Fruit fly (Drosophila melanogaster) whole organism, embryonic: ENCODE data around the gene VhaM9.7-d.

ENCODE experiments used
- ATbp ChIP-seq: fragments of 200-800 bp; sonication (Bioruptor generic); optimal IDR thresholded peaks from 2 replicates; lab custom pipeline; 2017; ENCODE audit warnings: missing biosample characterization, mild to moderate bottlenecking, missing genetic modification characterization, missing genetic modification reagents
- Bdp1 ChIP-seq: fragments of 200-800 bp; sonication (Bioruptor generic); optimal IDR thresholded peaks from 3 replicates; lab custom pipeline; 2016; ENCODE audit warnings: missing biosample characterization, missing genetic modification characterization
- CG11696 ChIP-seq: fragments of 200-800 bp; sonication (Bioruptor generic); IDR thresholded peaks from 2 replicates; pipeline ENCODE4 v1.3.6; 2022; ENCODE audit warnings: missing biosample characterization, missing genetic modification characterization
- CG11723 ChIP-seq: fragments of 200-800 bp; sonication (Bioruptor generic); optimal IDR thresholded peaks from 2 replicates; lab custom pipeline; 2017; ENCODE audit warnings: missing biosample characterization, mild to moderate bottlenecking, missing genetic modification characterization
- CG12942 ChIP-seq: fragments of 200-800 bp; sonication (Bioruptor generic); optimal IDR thresholded peaks from 3 replicates; lab custom pipeline; 2016; ENCODE audit warnings: missing biosample characterization, missing genetic modification characterization
- CG13287 ChIP-seq: fragments of 200-800 bp; sonication (Bioruptor generic); IDR thresholded peaks from 2 replicates; pipeline ENCODE4 v1.3.6; 2022; ENCODE audit warnings: missing biosample characterization, missing genetic modification characterization; ENCODE audit not compliant: partially characterized antibody
- CG15269 ChIP-seq: fragments of 200-800 bp; sonication (Bioruptor generic); optimal IDR thresholded peaks from 2 replicates; lab custom pipeline; 2018; ENCODE audit warnings: missing biosample characterization, mild to moderate bottlenecking, missing genetic modification characterization, moderate library complexity
- CG15601 ChIP-seq: fragments of 200-800 bp; sonication (Bioruptor generic); optimal IDR thresholded peaks from 3 replicates; lab custom pipeline; 2019; ENCODE audit warnings: missing biosample characterization, mild to moderate bottlenecking, missing genetic modification characterization, moderate library complexity
- CG1602 ChIP-seq: fragments of 200-800 bp; sonication (Bioruptor generic); optimal IDR thresholded peaks from 3 replicates; lab custom pipeline; 2016; ENCODE audit warnings: missing biosample characterization, missing genetic modification characterization
- CG17359 ChIP-seq: fragments of 200-800 bp; sonication (Bioruptor generic); optimal IDR thresholded peaks from 3 replicates; lab custom pipeline; 2018; ENCODE audit warnings: missing biosample characterization, mild to moderate bottlenecking, missing genetic modification characterization, moderate library complexity
- CG1832 ChIP-seq: fragments of 200-800 bp; sonication (Bioruptor generic); optimal IDR thresholded peaks from 2 replicates; lab custom pipeline; 2017; ENCODE audit warnings: missing biosample characterization, mild to moderate bottlenecking, missing genetic modification characterization, inconsistent platforms
- CG2120 ChIP-seq: fragments of 200-800 bp; sonication (Bioruptor generic); optimal IDR thresholded peaks from 3 replicates; lab custom pipeline; 2016; ENCODE audit warnings: missing biosample characterization, missing genetic modification characterization
- CG3065 ChIP-seq: fragments of 200-800 bp; sonication (Bioruptor generic); optimal IDR thresholded peaks from 2 replicates; lab custom pipeline; 2016; ENCODE audit warnings: missing biosample characterization, missing genetic modification characterization
- CG34422 ChIP-seq: fragments of 200-800 bp; sonication (Bioruptor generic); IDR thresholded peaks from 3 replicates; pipeline ENCODE4 v1.3.6; 2022; ENCODE audit warnings: missing biosample characterization, missing genetic modification characterization
- CG4360 ChIP-seq: fragments of 200-800 bp; sonication (Bioruptor generic); IDR thresholded peaks from 2 replicates; pipeline ENCODE4 v1.3.6; 2022; ENCODE audit warnings: missing biosample characterization, missing genetic modification characterization
- CG4424 ChIP-seq: fragments of 200-800 bp; sonication (Bioruptor generic); optimal IDR thresholded peaks from 3 replicates; lab custom pipeline; 2016; ENCODE audit warnings: missing biosample characterization, missing genetic modification characterization
- CG7839 ChIP-seq: fragments of 200-800 bp; sonication (Bioruptor generic); optimal IDR thresholded peaks from 3 replicates; lab custom pipeline; 2018; ENCODE audit warnings: missing biosample characterization, mild to moderate bottlenecking, missing genetic modification characterization, moderate library complexity
- CG8388 ChIP-seq: fragments of 200-800 bp; sonication (Bioruptor generic); optimal IDR thresholded peaks from 2 replicates; lab custom pipeline; 2019; ENCODE audit warnings: missing biosample characterization, mild to moderate bottlenecking, missing genetic modification characterization, moderate library complexity
- CG9817 ChIP-seq: fragments of 200-800 bp; sonication (Bioruptor generic); optimal IDR thresholded peaks from 2 replicates; lab custom pipeline; 2018; ENCODE audit warnings: missing biosample characterization, mild to moderate bottlenecking, missing genetic modification characterization, moderate library complexity
- Chrac-16 ChIP-seq: fragments of 200-800 bp; sonication (Bioruptor generic); optimal IDR thresholded peaks from 3 replicates; lab custom pipeline; 2016; ENCODE audit warnings: missing biosample characterization, missing genetic modification characterization
- D19A ChIP-seq: fragments of 200-800 bp; optimal IDR thresholded peaks from 3 replicates; lab custom pipeline; 2019; ENCODE audit warnings: missing biosample characterization, mild to moderate bottlenecking, missing genetic modification characterization, moderate library complexity
- Dbx ChIP-seq: fragments of 200-800 bp; sonication (Bioruptor generic); IDR thresholded peaks from 3 replicates; pipeline ENCODE4 v1.3.6; 2022; ENCODE audit warnings: missing biosample characterization, missing genetic modification characterization
- Doc2 ChIP-seq: fragments of 200-800 bp; sonication (Bioruptor generic); IDR thresholded peaks from 2 replicates; pipeline ENCODE4 v1.3.6; 2022; ENCODE audit warnings: missing biosample characterization, missing genetic modification characterization
- Eip74EF ChIP-seq, 2 experiments: fragments of 200-800 bp in 1 of 2; fragments of >200 bp in 1 of 2; sonication (Bioruptor generic) in 1 of 2; optimal IDR thresholded peaks; 2 replicates each; lab custom pipeline; 2017 to 2019; ENCODE audit warnings: missing biosample characterization in 2 of 2, missing genetic modification characterization in 2 of 2, mild to moderate bottlenecking in 1 of 2, moderate library complexity in 1 of 2
- Hand ChIP-seq: fragments of 200-800 bp; sonication (Bioruptor generic); optimal IDR thresholded peaks from 2 replicates; lab custom pipeline; 2017; ENCODE audit warnings: mild to moderate bottlenecking, missing biosample characterization, missing genetic modification reagents, missing genetic modification characterization
- Hey ChIP-seq: fragments of 200-800 bp; sonication (Bioruptor generic); optimal IDR thresholded peaks from 3 replicates; lab custom pipeline; 2018; ENCODE audit warnings: missing biosample characterization, mild to moderate bottlenecking, missing genetic modification characterization
- Hmx ChIP-seq: fragments of 200-800 bp; sonication (Bioruptor generic); optimal IDR thresholded peaks from 2 replicates; lab custom pipeline; 2016; ENCODE audit warnings: missing biosample characterization, missing genetic modification characterization
- Hr51 ChIP-seq, 2 experiments: fragments of 200-800 bp; sonication (Bioruptor generic); optimal IDR thresholded peaks; 2 replicates in 1 of 2; 3 replicates in 1 of 2; lab custom pipeline; 2016 to 2018; ENCODE audit warnings: missing biosample characterization in 2 of 2, missing genetic modification characterization in 2 of 2, mild to moderate bottlenecking in 1 of 2, moderate library complexity in 1 of 2
- Rx ChIP-seq: fragments of 200-800 bp; sonication (Bioruptor generic); IDR thresholded peaks from 2 replicates; pipeline ENCODE4 v1.3.6; 2022; ENCODE audit warnings: missing biosample characterization, missing genetic modification characterization
- Scr ChIP-seq: fragments of 200-800 bp; sonication (Bioruptor generic); IDR thresholded peaks from 2 replicates; pipeline ENCODE4 v1.3.6; 2022; ENCODE audit warnings: missing biosample characterization, missing genetic modification characterization; ENCODE audit not compliant: partially characterized antibody
- Sry-δ ChIP-seq: fragments of 200-800 bp; sonication (Bioruptor generic); optimal IDR thresholded peaks from 2 replicates; lab custom pipeline; 2016; ENCODE audit warnings: missing biosample characterization, missing genetic modification characterization
- ara ChIP-seq: fragments of 200-800 bp; sonication (Bioruptor generic); IDR thresholded peaks from 2 replicates; pipeline ENCODE4 v1.3.6; 2022; ENCODE audit warnings: missing biosample characterization, missing genetic modification characterization
- ash1 ChIP-seq: fragments of 200-800 bp; sonication (Bioruptor generic); optimal IDR thresholded peaks from 2 replicates; lab custom pipeline; 2018; ENCODE audit warnings: missing biosample characterization, mild to moderate bottlenecking, missing genetic modification characterization
- bsh ChIP-seq, 2 experiments: fragments of 200-800 bp; sonication (Bioruptor generic); optimal IDR thresholded peaks; 2 replicates each; lab custom pipeline; 2017 to 2018; ENCODE audit warnings: mild to moderate bottlenecking in 2 of 2, missing biosample characterization in 2 of 2, missing genetic modification characterization in 2 of 2, moderate library complexity in 1 of 2
- dysf ChIP-seq: fragments of 200-800 bp; sonication (Bioruptor generic); IDR thresholded peaks from 3 replicates; pipeline ENCODE4 v1.3.6; 2022; ENCODE audit warnings: missing biosample characterization, missing genetic modification characterization
- ems ChIP-seq: fragments of 200-800 bp; sonication (Bioruptor generic); optimal IDR thresholded peaks from 3 replicates; lab custom pipeline; 2016; ENCODE audit warnings: missing biosample characterization, missing genetic modification characterization
- fd64A ChIP-seq: fragments of 200-800 bp; sonication (Bioruptor generic); optimal IDR thresholded peaks from 3 replicates; lab custom pipeline; 2018; ENCODE audit warnings: missing biosample characterization, mild to moderate bottlenecking, missing genetic modification characterization
- hb ChIP-seq: fragments of 200-800 bp; sonication (Bioruptor generic); IDR thresholded peaks from 3 replicates; pipeline ENCODE4 v1.3.6; 2022; ENCODE audit warnings: missing biosample characterization, missing genetic modification characterization; ENCODE audit not compliant: partially characterized antibody
- ind ChIP-seq: fragments of 200-800 bp; sonication (Bioruptor generic); optimal IDR thresholded peaks from 3 replicates; lab custom pipeline; 2016; ENCODE audit warnings: missing biosample characterization, missing genetic modification characterization
- kah ChIP-seq: fragments of 200-800 bp; sonication (Bioruptor generic); optimal IDR thresholded peaks from 2 replicates; lab custom pipeline; 2018; ENCODE audit warnings: missing biosample characterization, mild to moderate bottlenecking, missing genetic modification characterization
- lola ChIP-seq, 3 experiments: fragments of >200 bp in 2 of 3; fragments of 200-800 bp in 1 of 3; sonication (Bioruptor generic) in 1 of 3; optimal IDR thresholded peaks; 2 replicates each; lab custom pipeline; 2017 to 2019; ENCODE audit warnings: missing biosample characterization in 3 of 3, missing genetic modification characterization in 3 of 3, mild to moderate bottlenecking in 1 of 3, moderate library complexity in 1 of 3
- mam ChIP-seq: fragments of 200-800 bp; sonication (Bioruptor generic); optimal IDR thresholded peaks from 3 replicates; lab custom pipeline; 2016; ENCODE audit warnings: missing biosample characterization, missing genetic modification characterization
- ro ChIP-seq: fragments of 200-800 bp; sonication (Bioruptor generic); IDR thresholded peaks from 2 replicates; pipeline ENCODE4 v1.3.6; 2022; ENCODE audit warnings: missing biosample characterization, missing genetic modification characterization
- schlank ChIP-seq: fragments of 200-800 bp; sonication (Bioruptor generic); optimal IDR thresholded peaks from 2 replicates; lab custom pipeline; 2018; ENCODE audit warnings: missing biosample characterization, mild to moderate bottlenecking, missing genetic modification characterization
- sens-2 ChIP-seq: fragments of 200-800 bp; sonication (Bioruptor generic); IDR thresholded peaks from 2 replicates; pipeline ENCODE4 v1.3.6; 2022; ENCODE audit warnings: missing biosample characterization, missing genetic modification characterization
- seq ChIP-seq: fragments of 200-800 bp; sonication (Bioruptor generic); IDR thresholded peaks from 2 replicates; pipeline ENCODE4 v1.3.6; 2022; ENCODE audit warnings: missing biosample characterization, missing genetic modification characterization
- slou ChIP-seq: fragments of 200-800 bp; sonication (Bioruptor generic); optimal IDR thresholded peaks from 3 replicates; lab custom pipeline; 2016; ENCODE audit warnings: missing biosample characterization, missing genetic modification characterization
- sna ChIP-seq: fragments of 200-800 bp; sonication (Bioruptor generic); IDR thresholded peaks from 2 replicates; pipeline ENCODE4 v1.3.6; 2022; ENCODE audit warnings: missing biosample characterization, missing genetic modification characterization; ENCODE audit not compliant: partially characterized antibody
- tup ChIP-seq: fragments of 200-800 bp; sonication (Bioruptor generic); optimal IDR thresholded peaks from 2 replicates; lab custom pipeline; 2016; ENCODE audit warnings: missing biosample characterization, mild to moderate bottlenecking, missing genetic modification characterization, moderate library complexity
- tx ChIP-seq: fragments of 200-800 bp; sonication (Bioruptor generic); optimal IDR thresholded peaks from 2 replicates; lab custom pipeline; 2016; ENCODE audit warnings: missing biosample characterization, missing genetic modification characterization

VhaM9.7-d gene

dm6 chr3R:17003468-17003867, 28.5 kb downstream of the VhaM9.7-d start:
- TF ChIP-seq CG34422 (no peak), CG13287 (GFP tag; lab: Robert Waterston, UW) (no peak), CG11723 (no peak), fd64A (GFP tag; lab: Kevin White, UChicago) (no peak), CG1602 (GFP tag; lab: Kevin White, UChicago) (no peak), Dbx (GFP tag; lab: Robert Waterston, UW) (no peak), CG8388 (GFP tag; lab: Kevin White, UChicago) (no peak), D19A (tag; lab: Kevin White, UChicago) (no peak), sna (GFP tag; lab: Robert Waterston, UW) (no peak), Doc2 (GFP tag; lab: Robert Waterston, UW) (no peak), sens-2 (GFP tag; lab: Robert Waterston, UW) (no peak), seq (GFP tag; lab: Robert Waterston, UW) (no peak), Hmx (GFP tag; lab: Kevin White, UChicago) (no peak), ems (GFP tag; lab: Kevin White, UChicago) (no peak), Sry-δ (no peak)

- TF ChIP-seq CG15601 (tag; lab: Kevin White, UChicago) (no peak), dysf (GFP tag; lab: Robert Waterston, UW) (no peak), CG4360 (GFP tag; lab: Robert Waterston, UW) (no peak), sna (GFP tag; lab: Robert Waterston, UW) (no peak), Hand (GFP tag; lab: Kevin White, UChicago) (no peak), Bdp1 (GFP tag; lab: Kevin White, UChicago) (no peak), bsh (GFP tag; optimal IDR thresholded peaks at IDR 0.05; lab: Kevin White, UChicago) (no peak), CG15269 (tag; lab: Kevin White, UChicago) (peak; percentile 71), CG3065 (GFP tag; lab: Kevin White, UChicago) (no peak), slou (GFP tag; lab: Kevin White, UChicago) (no peak), Chrac-16 (GFP tag; lab: Kevin White, UChicago) (no peak), lola (GFP tag; optimal IDR thresholded peaks at IDR 0.05; lab: Kevin White, UChicago) (no peak), ash1 (GFP tag; lab: Kevin White, UChicago) (no peak), ara (GFP tag; lab: Robert Waterston, UW) (no peak), ro (no peak), Hey (tag; lab: Kevin White, UChicago) (no peak), Eip74EF (GFP tag; optimal IDR thresholded peaks at IDR 0.05; lab: Kevin White, UChicago) (peak in 1 of 2 experiments; percentile 21), Rx (no peak), CG11696 (GFP tag; lab: Robert Waterston, UW) (no peak), tup (GFP tag; lab: Kevin White, UChicago) (no peak), CG12942 (GFP tag; lab: Kevin White, UChicago) (no peak), hb (GFP tag; lab: Robert Waterston, UW) (no peak), CG2120 (GFP tag; lab: Kevin White, UChicago) (no peak), schlank (no peak), kah (GFP tag; lab: Kevin White, UChicago) (no peak), Hr51 (GFP tag; optimal IDR thresholded peaks at IDR 0.05; lab: Kevin White, UChicago) (no peak), CG7839 (peak; percentile 31), mam (GFP tag; lab: Kevin White, UChicago) (no peak), Scr (GFP tag; lab: Robert Waterston, UW) (no peak), CG17359 (no peak), ind (GFP tag; lab: Kevin White, UChicago) (no peak), CG4424 (GFP tag; lab: Kevin White, UChicago) (no peak), tx (GFP tag; lab: Kevin White, UChicago) (no peak), ATbp (GFP tag; lab: Kevin White, UChicago) (no peak), CG1832 (GFP tag; lab: Kevin White, UChicago) (no peak), CG9817 (tag; lab: Kevin White, UChicago) (no peak)
Observed at dm6 chr3R:17007336-17007735, 32.3 kb downstream of the VhaM9.7-d start.
